Worm (Caenorhabditis elegans) whole organism, young adult: ENCODE measurements around the gene K07E8.6.

Experiments
- C17E4.6 ChIP-seq: fragments of 200-800 bp; sonication (Bioruptor generic); IDR thresholded peaks from 2 replicates; pipeline ENCODE4 v1.3.6; 2022; ENCODE audit warnings: missing genetic modification reagents, missing genetic modification characterization, missing compliant biosample characterization
- aptf-2 ChIP-seq: fragments of 200-800 bp; sonication (Bioruptor generic); conservative IDR thresholded peaks from 2 replicates; pipeline ENCODE4 v1.3.6; 2022; ENCODE audit warnings: missing genetic modification reagents, missing genetic modification characterization, missing compliant biosample characterization
- snpc-4 ChIP-seq, 5 experiments: fragments of 150-350 bp in 1 of 5; sonication (generic microtip) in 4 of 5; optimal IDR thresholded peaks; 2 replicates each; lab custom pipeline; 2014 to 2018; ENCODE audit warnings: missing genetic modification characterization in 5 of 5, missing biosample characterization in 3 of 5, antibody characterized with exemption in 2 of 5, mild to moderate bottlenecking in 2 of 5, missing compliant biosample characterization in 2 of 5, missing genotype in 2 of 5, moderate library complexity in 2 of 5, missing genetic modification reagents in 1 of 5
- unc-62 ChIP-seq: fragments of 150-350 bp; optimal IDR thresholded peaks from 2 replicates; lab custom pipeline; 2014; ENCODE audit warnings: missing biosample characterization, missing genetic modification reagents, missing genetic modification characterization

ce11 chrII:591110-591509, 48.3 kb downstream of the K07E8.6 start, which contains the start of gene W08F4.10:
- TF ChIP-seq snpc-4 (GFP tag; optimal IDR thresholded peaks at IDR 0.05; lab: Kevin White, UChicago) (no peak), snpc-4 (tag; optimal IDR thresholded peaks at IDR 0.05; lab: Kevin White, UChicago) (no peak), C17E4.6 (GFP tag; lab: Robert Waterston, UW) (no peak), unc-62 (no peak), aptf-2 (GFP tag; lab: Robert Waterston, UW) (no peak)
